Fruit fly (Drosophila melanogaster): Measurements from ENCODE around the gene CG3558.

Gene CG3558

dm6 chr2L:2957547-2958174, 35.0 kb upstream of the CG3558 start (continued):
- TF ChIP-seq ATbp (GFP tag; optimal IDR thresholded peaks at IDR 0.05) (peak; percentile 64), Dref (GFP tag; IDR thresholded peaks at IDR 0.05) (no peak), CG7839 (tag; optimal IDR thresholded peaks at IDR 0.05) (peak; percentile 72), CG5245 (GFP tag; optimal IDR thresholded peaks at IDR 0.05) (peak; percentile 13), CG7928 (GFP tag; optimal IDR thresholded peaks at IDR 0.05) (no peak), sob (GFP tag; IDR thresholded peaks at IDR 0.05) (no peak), ken (GFP tag; IDR thresholded peaks at IDR 0.05) (0 out of 3 replicates have a peak, but pooled peaks have one; percentile 31), CG9437 (GFP tag; optimal IDR thresholded peaks at IDR 0.05) (peak; percentile 2), Oaz (GFP tag; IDR thresholded peaks at IDR 0.05) (no peak), Hr51 (GFP tag; optimal IDR thresholded peaks at IDR 0.05) (no peak), CG10565 (GFP tag; optimal IDR thresholded peaks at IDR 0.05) (no peak), CG31365 (tag; optimal IDR thresholded peaks at IDR 0.05) (no peak), CG11560 (tag; IDR thresholded peaks at IDR 0.05) (no peak), CG15269 (tag; optimal IDR thresholded peaks at IDR 0.05) (no peak), CG13296 (GFP tag; optimal IDR thresholded peaks at IDR 0.05) (no peak), CG7987 (GFP tag; optimal IDR thresholded peaks at IDR 0.05) (no peak), CG2120 (GFP tag; optimal IDR thresholded peaks at IDR 0.05) (no peak), tin (GFP tag; optimal IDR thresholded peaks at IDR 0.05) (peak; percentile 67), CG18262 (tag; optimal IDR thresholded peaks at IDR 0.05) (peak; percentile 78), CG5180 (GFP tag; optimal IDR thresholded peaks at IDR 0.05) (peak; percentile 22), inv (GFP tag; IDR thresholded peaks at IDR 0.05; ENCODE audit: partially characterized antibody) (no peak), CG2889 (GFP tag; IDR thresholded peaks at IDR 0.05) (no peak), CG9797 (GFP tag; optimal IDR thresholded peaks at IDR 0.05) (no peak), CG8944 (GFP tag; optimal IDR thresholded peaks at IDR 0.05) (peak; percentile 30), NK7.1 (GFP tag; optimal IDR thresholded peaks at IDR 0.05) (no peak), exex (tag; optimal IDR thresholded peaks at IDR 0.05) (no peak), CG16815 (GFP tag; optimal IDR thresholded peaks at IDR 0.05) (no peak), fd96Cb (tag; optimal IDR thresholded peaks at IDR 0.05) (peak; percentile 72), Scr (GFP tag; IDR thresholded peaks at IDR 0.05; ENCODE audit: partially characterized antibody) (no peak), Doc3 (GFP tag; IDR thresholded peaks at IDR 0.05; ENCODE audit: partially characterized antibody) (no peak), CG10959 (GFP tag; IDR thresholded peaks at IDR 0.05) (no peak), Camta (GFP tag; optimal IDR thresholded peaks at IDR 0.05) (peak; percentile 58), CG1529 (GFP tag; optimal IDR thresholded peaks at IDR 0.05) (peak; percentile 14), CG13624 (GFP tag; optimal IDR thresholded peaks at IDR 0.05) (no peak), aop (GFP tag; IDR thresholded peaks at IDR 0.05) (no peak), CG4730 (GFP tag; IDR thresholded peaks at IDR 0.05) (no peak), CG2712 (tag; optimal IDR thresholded peaks at IDR 0.05) (peak; percentile 70), dm (GFP tag; optimal IDR thresholded peaks at IDR 0.05) (no peak), CG12236 (GFP tag; optimal IDR thresholded peaks at IDR 0.05) (no peak), caup (GFP tag; optimal IDR thresholded peaks at IDR 0.05; ENCODE audit: severe bottlenecking) (no peak), esg (GFP tag; conservative IDR thresholded peaks at IDR 0.05) (peak; percentile 47), dysf (GFP tag; IDR thresholded peaks at IDR 0.05) (peak; percentile 67; the same call in 2 of the 3 replicates), CG2129 (GFP tag; IDR thresholded peaks at IDR 0.05; ENCODE audit: partially characterized antibody) (no peak), chif (GFP tag; optimal IDR thresholded peaks at IDR 0.05) (peak in 1 of 2 experiments; percentile 47), TFAM (GFP tag; optimal IDR thresholded peaks at IDR 0.05) (no peak), Adf1 (GFP tag; IDR thresholded peaks at IDR 0.05) (peak; percentile 47; the same call in 1 of the 2 replicates), Hsf (GFP tag; optimal IDR thresholded peaks at IDR 0.05) (peak; percentile 41), dimm (GFP tag; IDR thresholded peaks at IDR 0.05) (no peak), CoRest (tag; optimal IDR thresholded peaks at IDR 0.05) (peak; percentile 63), dmrt11E (tag; optimal IDR thresholded peaks at IDR 0.05) (peak; percentile 38)
